Fruit fly (Drosophila melanogaster) whole organism, pupa: Measurements from ENCODE around the gene out.
A peak's percentile ranks its signal among the peaks of the same experiment; 100 is the strongest.

ENCODE experiments used
- CG10348 ChIP-seq: fragments of 200-800 bp; sonication (Bioruptor generic); IDR thresholded peaks from 2 replicates; pipeline ENCODE4 v1.3.6; 2022; ENCODE audit warnings: missing biosample characterization, missing genetic modification characterization
- CG12605 ChIP-seq: fragments of 200-800 bp; sonication (Bioruptor generic); IDR thresholded peaks from 2 replicates; pipeline ENCODE4 v1.3.6; 2022; ENCODE audit warnings: missing biosample characterization, missing genetic modification characterization
- CG13204 ChIP-seq: fragments of 200-800 bp; sonication (Bioruptor generic); optimal IDR thresholded peaks from 2 replicates; lab custom pipeline; 2018; ENCODE audit warnings: missing biosample characterization, mild to moderate bottlenecking, missing genetic modification characterization, moderate library complexity
- CG14655 ChIP-seq: fragments of 200-800 bp; sonication (Bioruptor generic); optimal IDR thresholded peaks from 3 replicates; lab custom pipeline; 2017; ENCODE audit warnings: mild to moderate bottlenecking, missing biosample characterization, missing genetic modification reagents, missing genetic modification characterization
- CG15710 ChIP-seq: fragments of 200-800 bp; sonication (Bioruptor generic); optimal IDR thresholded peaks from 2 replicates; lab custom pipeline; 2018; ENCODE audit warnings: missing biosample characterization, mild to moderate bottlenecking, missing genetic modification characterization, moderate library complexity
- CG17806 ChIP-seq: fragments of 200-800 bp; sonication (Bioruptor generic); optimal IDR thresholded peaks from 2 replicates; lab custom pipeline; 2018; ENCODE audit warnings: missing biosample characterization, mild to moderate bottlenecking, missing genetic modification characterization, moderate library complexity
- CG32121 ChIP-seq: fragments of 200-800 bp; sonication (Bioruptor generic); IDR thresholded peaks from 2 replicates; pipeline ENCODE4 v1.3.6; 2022; ENCODE audit warnings: missing biosample characterization, missing genetic modification characterization
- CG34367 ChIP-seq: fragments of 200-800 bp; sonication (Bioruptor generic); optimal IDR thresholded peaks from 2 replicates; lab custom pipeline; 2018; ENCODE audit warnings: missing biosample characterization, mild to moderate bottlenecking, missing genetic modification characterization
- CG4496 ChIP-seq: fragments of 200-800 bp; sonication (Bioruptor generic); IDR thresholded peaks from 3 replicates; pipeline ENCODE4 v1.3.6; 2022; ENCODE audit warnings: missing biosample characterization, missing genetic modification characterization
- CG8159 ChIP-seq: fragments of 200-800 bp; sonication (Bioruptor generic); optimal IDR thresholded peaks from 3 replicates; lab custom pipeline; 2018; ENCODE audit warnings: missing biosample characterization, mild to moderate bottlenecking, missing genetic modification characterization, moderate library complexity
- CG8301 ChIP-seq: fragments of 200-800 bp; sonication (Bioruptor generic); optimal IDR thresholded peaks from 2 replicates; lab custom pipeline; 2018; ENCODE audit warnings: missing biosample characterization, mild to moderate bottlenecking, missing genetic modification characterization
- CG9948 ChIP-seq: fragments of 200-800 bp; sonication (Bioruptor generic); optimal IDR thresholded peaks from 2 replicates; lab custom pipeline; 2018; ENCODE audit warnings: missing biosample characterization, mild to moderate bottlenecking, missing genetic modification characterization, moderate library complexity
- D1 ChIP-seq: fragments of 200-800 bp; sonication (Bioruptor generic); optimal IDR thresholded peaks from 2 replicates; lab custom pipeline; 2018; ENCODE audit warnings: missing biosample characterization, mild to moderate bottlenecking, missing genetic modification characterization, moderate library complexity
- EcR ChIP-seq: fragments of 200-800 bp; sonication (Bioruptor generic); optimal IDR thresholded peaks from 3 replicates; lab custom pipeline; 2019; ENCODE audit warnings: missing biosample characterization, missing genetic modification characterization, mild to moderate bottlenecking, moderate library complexity, missing genetic modification reagents
- Ets98B ChIP-seq: fragments of 200-800 bp; sonication (Bioruptor generic); IDR thresholded peaks from 2 replicates; pipeline ENCODE4 v1.3.6; 2022; ENCODE audit warnings: missing biosample characterization, missing genetic modification characterization
- Pif1A ChIP-seq: fragments of 200-800 bp; sonication (Bioruptor generic); optimal IDR thresholded peaks from 3 replicates; lab custom pipeline; 2016; ENCODE audit warnings: missing biosample characterization, missing genetic modification characterization
- Pif1B ChIP-seq: fragments of 200-800 bp; sonication (Bioruptor generic); optimal IDR thresholded peaks from 3 replicates; lab custom pipeline; 2016; ENCODE audit warnings: missing biosample characterization, missing genetic modification characterization
- Snoo ChIP-seq: fragments of 200-800 bp; sonication (Bioruptor generic); optimal IDR thresholded peaks from 3 replicates; lab custom pipeline; 2017; ENCODE audit warnings: missing biosample characterization, mild to moderate bottlenecking, missing genetic modification characterization, inconsistent platforms
- fd96Ca ChIP-seq: fragments of 200-800 bp; sonication (Bioruptor generic); IDR thresholded peaks from 3 replicates; pipeline ENCODE4 v1.3.6; 2022; ENCODE audit warnings: missing biosample characterization, missing genetic modification characterization
- gl ChIP-seq: fragments of 200-800 bp; sonication (Bioruptor generic); optimal IDR thresholded peaks from 2 replicates; lab custom pipeline; 2018; ENCODE audit warnings: missing biosample characterization, mild to moderate bottlenecking, missing genetic modification characterization
- rn ChIP-seq: fragments of 200-800 bp; sonication (Bioruptor generic); IDR thresholded peaks from 2 replicates; pipeline ENCODE4 v1.3.6; 2022; ENCODE audit warnings: missing biosample characterization, missing genetic modification characterization

The out gene

DNA sequence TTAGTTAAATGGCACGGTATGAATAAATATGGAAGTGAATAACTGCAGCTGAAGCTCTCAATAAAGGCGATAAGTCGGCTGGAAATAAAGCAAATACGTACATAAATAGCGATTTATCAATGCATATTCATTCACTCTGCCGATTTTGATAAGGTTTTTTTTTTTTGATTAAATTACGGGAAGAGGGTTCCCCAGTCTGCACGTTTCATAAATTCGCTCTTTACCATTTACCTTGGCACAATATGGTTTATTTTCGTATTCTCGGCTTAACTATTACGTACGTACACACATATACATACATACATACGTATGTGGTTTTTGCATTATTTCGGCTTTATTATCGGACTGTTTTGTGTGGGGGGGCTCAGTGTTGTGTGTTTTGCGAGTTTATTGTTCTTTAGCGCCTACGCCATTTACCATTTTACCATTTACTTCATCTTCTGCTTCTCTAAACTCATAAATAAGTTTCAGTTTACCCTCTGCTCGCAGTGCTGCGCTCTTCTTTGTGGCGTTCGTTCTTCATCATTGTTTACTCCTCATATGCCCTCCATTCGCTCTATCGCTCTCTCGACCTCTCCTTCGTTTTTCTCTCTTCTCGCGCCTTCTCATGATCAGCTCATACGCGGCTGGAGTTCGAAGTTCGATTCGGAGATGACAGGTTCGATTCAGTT is 39.0 kb upstream of the out start:
- TF ChIP-seq EcR (peak; percentile 58), CG8301 (tag; lab: Kevin White, UChicago) (no peak)

DNA sequence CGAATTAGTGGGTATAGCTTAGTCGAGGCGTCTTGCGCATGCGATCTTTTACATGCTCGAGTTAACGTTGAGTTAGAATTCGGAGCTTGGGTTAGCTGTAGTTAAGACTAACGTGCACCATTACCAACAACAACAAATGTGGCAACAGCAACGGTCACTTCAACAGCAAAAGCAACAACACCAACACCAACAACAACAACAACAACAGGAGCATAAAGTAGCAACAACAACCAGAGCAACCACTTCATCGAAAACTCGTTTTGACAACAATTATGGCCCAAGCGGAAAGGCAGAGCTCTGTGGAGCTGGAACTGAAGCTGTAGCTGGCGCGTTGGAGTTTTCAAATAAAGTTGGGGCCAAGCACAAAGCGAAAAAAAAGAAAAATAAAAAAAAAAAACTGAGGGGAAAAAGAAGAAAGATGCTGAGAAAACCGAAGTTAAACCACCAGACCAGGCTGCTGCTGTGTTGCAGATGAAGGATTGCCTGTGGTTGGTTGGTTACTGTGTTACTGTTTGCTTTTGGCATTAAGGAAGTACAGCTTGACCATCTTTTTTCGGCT is 37.1 kb upstream of the out start:
- TF ChIP-seq Ets98B (GFP tag; lab: Robert Waterston, UW): no peak
- peak; percentile 29 for TF ChIP-seq CG8159 (tag; lab: Kevin White, UChicago)
- TF ChIP-seq CG12605 (GFP tag; lab: Robert Waterston, UW): no peak; the same call in 1 of the 2 replicates
- TF ChIP-seq Pif1B (GFP tag; lab: Kevin White, UChicago): peak; percentile 28
- TF ChIP-seq Snoo (tag; lab: Kevin White, UChicago): no peak
- no peak for TF ChIP-seq fd96Ca
- no peak for TF ChIP-seq CG9948 (tag; lab: Kevin White, UChicago)
- TF ChIP-seq CG4496: no peak
- TF ChIP-seq EcR: peak; percentile 0
- peak; percentile 15 for TF ChIP-seq CG17806
- peak; percentile 54 for TF ChIP-seq gl (tag; lab: Kevin White, UChicago)
- TF ChIP-seq D1 (tag; lab: Kevin White, UChicago): no peak
- TF ChIP-seq Pif1A (GFP tag; lab: Kevin White, UChicago): peak; percentile 55
- TF ChIP-seq CG32121 (GFP tag; lab: Robert Waterston, UW): no peak
- no peak for TF ChIP-seq rn (GFP tag; lab: Robert Waterston, UW)
- peak; percentile 72 for TF ChIP-seq CG13204 (GFP tag; lab: Kevin White, UChicago)
- TF ChIP-seq CG8301 (tag; lab: Kevin White, UChicago): no peak
- TF ChIP-seq CG10348 (GFP tag; lab: Robert Waterston, UW): no peak
- TF ChIP-seq CG14655 (GFP tag; lab: Kevin White, UChicago): peak; percentile 9
- TF ChIP-seq CG15710 (tag; lab: Kevin White, UChicago): peak; percentile 36
- TF ChIP-seq CG34367: peak; percentile 23

DNA sequence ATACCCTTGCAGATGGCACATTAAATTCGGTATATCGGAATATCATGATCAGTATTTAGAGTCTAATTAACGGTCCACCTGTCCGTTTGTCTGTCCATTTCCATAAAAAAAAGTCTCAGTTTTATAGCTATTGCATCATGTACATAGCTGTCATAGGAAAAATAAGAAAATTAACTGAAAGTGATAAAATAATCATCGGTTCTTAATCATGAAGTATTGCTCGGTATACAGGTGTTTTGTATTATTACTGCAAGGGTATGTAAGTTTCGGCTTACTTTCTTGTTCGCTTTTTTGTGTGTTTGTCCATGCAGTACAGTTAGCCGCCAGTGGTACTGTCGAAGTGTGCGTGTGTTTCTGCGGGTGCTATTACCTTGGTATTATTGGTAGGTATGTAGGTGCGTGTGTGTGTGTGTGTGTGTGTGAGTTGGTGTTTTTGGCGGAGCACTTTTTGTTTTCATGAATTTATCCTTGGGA is 32.8 kb upstream of the out start:
- TF ChIP-seq EcR (no peak), CG15710 (tag; lab: Kevin White, UChicago) (peak; percentile 54), CG8159 (tag; lab: Kevin White, UChicago) (peak; percentile 50), CG8301 (tag; lab: Kevin White, UChicago) (peak; percentile 74), CG12605 (GFP tag; lab: Robert Waterston, UW) (no peak), Pif1A (GFP tag; lab: Kevin White, UChicago) (peak; percentile 63), CG14655 (GFP tag; lab: Kevin White, UChicago) (peak; percentile 80), CG10348 (GFP tag; lab: Robert Waterston, UW) (no peak), CG13204 (GFP tag; lab: Kevin White, UChicago) (no peak), CG34367 (peak; percentile 10), CG32121 (GFP tag; lab: Robert Waterston, UW) (0 out of 2 replicates have a peak, but pooled peaks have one; percentile 18), CG9948 (tag; lab: Kevin White, UChicago) (peak; percentile 54), Pif1B (GFP tag; lab: Kevin White, UChicago) (peak; percentile 55), Ets98B (GFP tag; lab: Robert Waterston, UW) (peak; percentile 49), CG17806 (peak; percentile 38), CG4496 (peak; percentile 69), Snoo (tag; lab: Kevin White, UChicago) (peak; percentile 68)

DNA sequence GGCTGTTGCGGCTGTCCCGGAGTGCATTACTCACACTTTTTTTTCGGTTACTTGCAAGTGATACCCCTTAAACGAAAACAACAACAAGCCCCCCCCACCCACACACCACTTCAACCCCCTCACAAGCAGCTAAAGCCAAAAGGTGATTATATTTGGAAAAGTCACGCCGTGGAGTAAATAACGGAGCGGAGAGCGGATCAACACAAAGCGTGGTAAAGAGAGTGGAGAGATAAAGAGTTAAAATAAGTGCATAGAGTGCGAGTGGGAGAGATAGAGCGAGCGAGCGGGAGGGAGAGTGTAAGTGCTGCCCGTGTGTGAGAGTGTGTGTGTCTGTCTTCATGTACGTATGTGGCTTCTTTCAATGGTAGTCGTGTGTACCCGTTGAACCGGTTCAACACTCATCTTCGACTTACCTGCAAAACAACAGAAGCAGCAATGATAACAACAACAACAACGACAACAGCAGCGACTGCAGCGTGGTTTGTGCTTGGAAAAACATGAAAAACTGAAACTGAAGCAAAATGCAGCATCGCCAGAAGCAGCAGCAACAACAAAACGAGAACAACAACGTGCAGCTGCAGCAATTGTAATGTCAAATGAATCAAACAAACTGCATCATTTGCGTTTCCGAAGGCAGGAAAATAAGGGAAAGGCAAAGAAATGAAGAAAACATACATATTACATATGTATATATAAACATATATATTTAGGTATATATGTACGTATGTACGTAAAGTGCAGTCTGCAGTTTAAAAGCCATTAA is 31.7 kb upstream of the out start:
- peak; percentile 13 for TF ChIP-seq EcR
- no peak for TF ChIP-seq Pif1B (GFP tag; lab: Kevin White, UChicago)
- no peak for TF ChIP-seq CG14655 (GFP tag; lab: Kevin White, UChicago)
- TF ChIP-seq Snoo (tag; lab: Kevin White, UChicago): no peak
- peak; percentile 42; the same call in 1 of the 3 replicates for TF ChIP-seq fd96Ca
- no peak for TF ChIP-seq CG8301 (tag; lab: Kevin White, UChicago)
- no peak for TF ChIP-seq CG34367
- 0 out of 3 replicates have a peak, but pooled peaks have one; percentile 29 for TF ChIP-seq CG4496
- peak; percentile 11 for TF ChIP-seq gl (tag; lab: Kevin White, UChicago)

DNA sequence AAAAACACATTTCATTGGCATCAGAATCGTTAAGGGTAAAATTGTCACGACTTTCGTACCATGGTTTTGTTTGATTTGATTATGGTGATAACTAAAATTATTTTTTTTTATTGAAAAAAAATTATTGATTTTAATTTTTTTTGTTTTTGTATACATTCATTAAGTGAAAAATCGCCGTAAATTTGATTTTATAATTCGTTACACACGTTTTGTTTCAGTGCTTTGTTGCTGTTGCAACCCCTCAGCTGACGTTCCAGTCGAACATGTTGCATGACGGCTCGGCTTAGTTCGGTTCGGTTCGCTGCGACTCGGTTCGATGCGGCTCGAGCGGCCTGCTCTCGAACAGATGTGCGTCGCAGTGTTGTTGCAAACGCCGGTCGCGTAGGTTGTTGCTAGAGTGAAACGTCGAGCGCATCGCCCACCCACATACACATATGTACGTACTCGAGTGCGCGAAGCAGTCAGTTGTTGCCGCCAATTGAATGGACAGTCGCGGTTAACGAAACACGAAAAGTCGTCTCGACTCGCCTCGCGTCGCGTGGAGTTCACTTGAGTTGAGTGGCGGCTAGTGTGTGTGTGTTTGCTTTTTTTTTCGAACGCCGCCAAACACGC is 31.0 kb upstream of the out start, which contains the start of gene kek5:
Gene kek5 (plus strand): TSS at position 352 of the 612 bp plus-strand sequence.
- TF ChIP-seq CG8159 (tag; lab: Kevin White, UChicago) (peak; percentile 25), Snoo (tag; lab: Kevin White, UChicago) (no peak), fd96Ca (no peak; the same call in 2 of the 3 replicates), Pif1A (GFP tag; lab: Kevin White, UChicago) (no peak), CG10348 (GFP tag; lab: Robert Waterston, UW) (no peak), CG34367 (no peak), CG14655 (GFP tag; lab: Kevin White, UChicago) (peak; percentile 51), CG32121 (GFP tag; lab: Robert Waterston, UW) (peak; percentile 58; the same call in 1 of the 2 replicates), gl (tag; lab: Kevin White, UChicago) (no peak), CG4496 (no peak), D1 (tag; lab: Kevin White, UChicago) (peak; percentile 47), CG17806 (peak; percentile 47), CG12605 (GFP tag; lab: Robert Waterston, UW) (peak; percentile 48), Ets98B (GFP tag; lab: Robert Waterston, UW) (peak; percentile 64), rn (GFP tag; lab: Robert Waterston, UW) (no peak), Pif1B (GFP tag; lab: Kevin White, UChicago) (no peak), CG9948 (tag; lab: Kevin White, UChicago) (peak; percentile 32), CG15710 (tag; lab: Kevin White, UChicago) (peak; percentile 21), EcR (no peak), CG13204 (GFP tag; lab: Kevin White, UChicago) (peak; percentile 69), CG8301 (tag; lab: Kevin White, UChicago) (peak; percentile 36)
